Worm (Caenorhabditis elegans) whole organism, L1 larva: ENCODE data around the gene F23A7.5.

Experiments
- Y116A8C.19 ChIP-seq: sonication (generic microtip); optimal IDR thresholded peaks from 2 replicates; lab custom pipeline; 2016; ENCODE audit warnings: missing compliant biosample characterization, missing genetic modification characterization, borderline replicate concordance
- ama-1 ChIP-seq: fragments of 150-350 bp; optimal IDR thresholded peaks from 2 replicates; lab custom pipeline; 2014
- dsc-1 ChIP-seq: sonication (generic microtip); optimal IDR thresholded peaks from 2 replicates; lab custom pipeline; 2016; ENCODE audit warnings: mild to moderate bottlenecking, missing genetic modification characterization, missing compliant biosample characterization
- efl-3 ChIP-seq: fragments of 200-800 bp; sonication (Bioruptor generic); optimal IDR thresholded peaks from 2 replicates; lab custom pipeline; 2018; ENCODE audit warnings: mild to moderate bottlenecking, missing genetic modification characterization, missing compliant biosample characterization
- mef-2 ChIP-seq: fragments of 150-350 bp; optimal IDR thresholded peaks from 2 replicates; lab custom pipeline; 2014; ENCODE audit warnings: missing biosample characterization, missing genetic modification characterization
- nhr-47 ChIP-seq: sonication (generic microtip); optimal IDR thresholded peaks from 2 replicates; lab custom pipeline; 2016; ENCODE audit warnings: mild to moderate bottlenecking, missing genetic modification characterization, moderate library complexity, missing compliant biosample characterization
- snpc-4 ChIP-seq: fragments of 150-350 bp; optimal IDR thresholded peaks from 2 replicates; lab custom pipeline; 2014; ENCODE audit warnings: missing biosample characterization, missing genetic modification characterization
- sptf-1 ChIP-seq: fragments of 150-350 bp; optimal IDR thresholded peaks from 2 replicates; lab custom pipeline; 2014; ENCODE audit warnings: missing biosample characterization, missing genetic modification characterization
- tbx-2 ChIP-seq: sonication (generic microtip); optimal IDR thresholded peaks from 2 replicates; lab custom pipeline; 2016; ENCODE audit warnings: missing genetic modification characterization, missing compliant biosample characterization
- unc-62 ChIP-seq: fragments of 150-350 bp; optimal IDR thresholded peaks from 2 replicates; lab custom pipeline; 2014; ENCODE audit warnings: missing biosample characterization, missing genetic modification reagents, missing genetic modification characterization

DNA sequence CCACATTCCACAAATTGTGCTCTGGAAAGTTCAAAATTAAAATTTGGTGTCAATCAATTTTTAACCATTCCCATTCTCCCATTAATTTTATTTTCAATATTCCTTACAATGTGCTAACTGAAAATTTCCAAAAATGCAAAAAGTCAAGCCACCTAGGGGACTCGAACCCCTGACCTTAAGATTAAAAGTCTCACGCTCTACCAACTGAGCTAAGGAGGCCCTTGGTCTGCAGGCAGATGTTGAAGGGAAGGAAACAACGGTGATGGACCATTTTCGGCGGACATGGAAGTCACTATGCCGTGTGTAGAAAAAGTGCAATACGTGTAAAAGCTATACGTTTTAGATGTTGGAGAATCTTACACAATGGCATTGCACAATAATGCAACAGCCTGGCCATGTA lies 11.0 kb upstream of the F23A7.5 start:
- TF ChIP-seq sptf-1 (tag; lab: Kevin White, UChicago): no peak
- no peak for TF ChIP-seq Y116A8C.19 (tag; lab: Kevin White, UChicago)
- TF ChIP-seq mef-2 (tag; lab: Kevin White, UChicago): no peak
- no peak for TF ChIP-seq unc-62 (GFP tag; lab: Kevin White, UChicago)
- no peak for TF ChIP-seq tbx-2 (tag; lab: Kevin White, UChicago)
- TF ChIP-seq nhr-47 (tag; lab: Kevin White, UChicago): no peak
- TF ChIP-seq efl-3: no peak
- no peak for TF ChIP-seq dsc-1
- no peak for TF ChIP-seq snpc-4
- TF ChIP-seq ama-1 (lab: Kevin White, UChicago): no peak
